Fruit fly (Drosophila melanogaster) whole organism, embryonic: Measurements from ENCODE around the gene CG33288.
A peak's percentile ranks its signal among the peaks of the same experiment; 100 is the strongest.

Experiments used
- Antp ChIP-seq: fragments of 200-800 bp; sonication (Bioruptor generic); optimal IDR thresholded peaks from 3 replicates; lab custom pipeline; 2016; ENCODE audit warnings: missing biosample characterization, missing genetic modification characterization
- Asciz ChIP-seq: fragments of 200-800 bp; sonication (Bioruptor generic); optimal IDR thresholded peaks from 2 replicates; lab custom pipeline; 2017; ENCODE audit warnings: missing biosample characterization, mild to moderate bottlenecking, missing genetic modification characterization, missing genetic modification reagents
- CG10462 ChIP-seq: fragments of 200-800 bp; sonication (Bioruptor generic); optimal IDR thresholded peaks from 2 replicates; lab custom pipeline; 2016; ENCODE audit warnings: missing biosample characterization, missing genetic modification characterization
- CG11398 ChIP-seq: fragments of 200-800 bp; sonication (Bioruptor generic); optimal IDR thresholded peaks from 2 replicates; lab custom pipeline; 2016; ENCODE audit warnings: missing biosample characterization, missing genetic modification characterization
- CG12942 ChIP-seq: fragments of 200-800 bp; sonication (Bioruptor generic); optimal IDR thresholded peaks from 3 replicates; lab custom pipeline; 2016; ENCODE audit warnings: missing biosample characterization, missing genetic modification characterization
- CG13624 ChIP-seq: fragments of 200-800 bp; sonication (Bioruptor generic); optimal IDR thresholded peaks from 2 replicates; lab custom pipeline; 2016; ENCODE audit warnings: missing biosample characterization, missing genetic modification characterization
- CG14860 ChIP-seq: fragments of 200-800 bp; sonication (Bioruptor generic); IDR thresholded peaks from 3 replicates; pipeline ENCODE4 v1.3.6; 2022; ENCODE audit warnings: missing biosample characterization, missing genetic modification characterization; ENCODE audit not compliant: partially characterized antibody
- CG16813 ChIP-seq: fragments of 200-800 bp; sonication (Bioruptor generic); IDR thresholded peaks from 3 replicates; pipeline ENCODE4 v1.3.6; 2022; ENCODE audit warnings: missing biosample characterization, missing genetic modification characterization; ENCODE audit not compliant: partially characterized antibody
- CG17328 ChIP-seq: fragments of 200-800 bp; sonication (Bioruptor generic); IDR thresholded peaks from 2 replicates; pipeline ENCODE4 v1.3.6; 2022; ENCODE audit warnings: missing biosample characterization, missing genetic modification characterization
- CG17385 ChIP-seq: fragments of 200-800 bp; sonication (Bioruptor generic); optimal IDR thresholded peaks from 3 replicates; lab custom pipeline; 2018; ENCODE audit warnings: missing biosample characterization, mild to moderate bottlenecking, missing genetic modification characterization
- CG31224 ChIP-seq: fragments of 200-800 bp; sonication (Bioruptor generic); IDR thresholded peaks from 2 replicates; pipeline ENCODE4 v1.3.6; 2022; ENCODE audit warnings: missing biosample characterization, missing genetic modification characterization
- CG33213 ChIP-seq: fragments of 200-800 bp; sonication (Bioruptor generic); optimal IDR thresholded peaks from 3 replicates; lab custom pipeline; 2016; ENCODE audit warnings: missing biosample characterization, missing genetic modification characterization
- CG3838 ChIP-seq: fragments of 200-800 bp; sonication (Bioruptor generic); optimal IDR thresholded peaks from 3 replicates; lab custom pipeline; 2016; ENCODE audit warnings: missing biosample characterization, missing genetic modification characterization
- CG42726 ChIP-seq: fragments of 200-800 bp; sonication (Bioruptor generic); IDR thresholded peaks from 2 replicates; pipeline ENCODE4 v1.3.6; 2022; ENCODE audit warnings: missing biosample characterization, missing genetic modification characterization; ENCODE audit not compliant: partially characterized antibody
- CG4282 ChIP-seq: fragments of 200-800 bp; sonication (Bioruptor generic); optimal IDR thresholded peaks from 2 replicates; lab custom pipeline; 2016; ENCODE audit warnings: missing biosample characterization, missing genetic modification characterization
- CG4328 ChIP-seq: fragments of 200-800 bp; sonication (Bioruptor generic); optimal IDR thresholded peaks from 3 replicates; lab custom pipeline; 2017; ENCODE audit warnings: missing biosample characterization, missing genetic modification reagents, missing genetic modification characterization
- CG4360 ChIP-seq: fragments of 200-800 bp; sonication (Bioruptor generic); IDR thresholded peaks from 2 replicates; pipeline ENCODE4 v1.3.6; 2022; ENCODE audit warnings: missing biosample characterization, missing genetic modification characterization
- CG4424 ChIP-seq: fragments of 200-800 bp; sonication (Bioruptor generic); optimal IDR thresholded peaks from 3 replicates; lab custom pipeline; 2016; ENCODE audit warnings: missing biosample characterization, missing genetic modification characterization
- CG5180 ChIP-seq: fragments of 200-800 bp; sonication (Bioruptor generic); optimal IDR thresholded peaks from 3 replicates; lab custom pipeline; 2017; ENCODE audit warnings: missing biosample characterization, missing genetic modification characterization, mild to moderate bottlenecking, moderate library complexity, missing genetic modification reagents
- CG5953 ChIP-seq: fragments of 200-800 bp; sonication (Bioruptor generic); IDR thresholded peaks from 2 replicates; pipeline ENCODE4 v1.3.6; 2022; ENCODE audit warnings: missing biosample characterization, missing genetic modification characterization
- CG7271 ChIP-seq: fragments of 200-800 bp; sonication (Bioruptor generic); optimal IDR thresholded peaks from 2 replicates; lab custom pipeline; 2018; ENCODE audit warnings: missing biosample characterization, mild to moderate bottlenecking, missing genetic modification characterization, moderate library complexity
- CG7357 ChIP-seq: fragments of 200-800 bp; sonication (Bioruptor generic); IDR thresholded peaks from 3 replicates; pipeline ENCODE4 v1.3.6; 2022; ENCODE audit warnings: missing biosample characterization, missing genetic modification characterization
- CG7963 ChIP-seq: fragments of 200-800 bp; sonication (Bioruptor generic); IDR thresholded peaks from 3 replicates; pipeline ENCODE4 v1.3.6; 2022; ENCODE audit warnings: missing biosample characterization, missing genetic modification characterization; ENCODE audit not compliant: partially characterized antibody
- CG9437 ChIP-seq: fragments of 200-800 bp; sonication (Bioruptor generic); optimal IDR thresholded peaks from 2 replicates; lab custom pipeline; 2018; ENCODE audit warnings: missing biosample characterization, mild to moderate bottlenecking, missing genetic modification characterization
- CkIIα-i1 ChIP-seq: fragments of 200-800 bp; sonication (Bioruptor generic); IDR thresholded peaks from 2 replicates; pipeline ENCODE4 v1.3.6; 2022; ENCODE audit warnings: missing biosample characterization, missing genetic modification characterization
- Drgx ChIP-seq: fragments of 200-800 bp; sonication (Bioruptor generic); IDR thresholded peaks from 2 replicates; pipeline ENCODE4 v1.3.6; 2022; ENCODE audit warnings: missing biosample characterization, missing genetic modification characterization
- E2f2 ChIP-seq: fragments of 200-800 bp; sonication (Bioruptor generic); IDR thresholded peaks from 2 replicates; pipeline ENCODE4 v1.3.6; 2022; ENCODE audit warnings: missing biosample characterization, missing genetic modification characterization
- Ets97D ChIP-seq: fragments of 200-800 bp; sonication (Bioruptor generic); optimal IDR thresholded peaks from 3 replicates; lab custom pipeline; 2016; ENCODE audit warnings: missing biosample characterization, missing genetic modification characterization
- Hand ChIP-seq: fragments of 200-800 bp; sonication (Bioruptor generic); optimal IDR thresholded peaks from 2 replicates; lab custom pipeline; 2017; ENCODE audit warnings: mild to moderate bottlenecking, missing biosample characterization, missing genetic modification reagents, missing genetic modification characterization
- Mrtf ChIP-seq: fragments of 200-800 bp; sonication (Bioruptor generic); IDR thresholded peaks from 3 replicates; pipeline ENCODE4 v1.3.6; 2022; ENCODE audit warnings: missing biosample characterization, missing genetic modification characterization
- NfI ChIP-seq: fragments of 200-800 bp; sonication (Bioruptor generic); optimal IDR thresholded peaks from 3 replicates; lab custom pipeline; 2018; ENCODE audit warnings: missing biosample characterization, mild to moderate bottlenecking, missing genetic modification characterization, moderate library complexity
- Oli ChIP-seq: fragments of 200-800 bp; sonication (Bioruptor generic); optimal IDR thresholded peaks from 2 replicates; lab custom pipeline; 2018; ENCODE audit warnings: missing biosample characterization, mild to moderate bottlenecking, missing genetic modification characterization, moderate library complexity
- Sin3A ChIP-seq: fragments of >200 bp; optimal IDR thresholded peaks from 2 replicates; lab custom pipeline; 2018
- Sry-δ ChIP-seq: fragments of 200-800 bp; sonication (Bioruptor generic); optimal IDR thresholded peaks from 2 replicates; lab custom pipeline; 2016; ENCODE audit warnings: missing biosample characterization, missing genetic modification characterization
- ap ChIP-seq: fragments of 200-800 bp; sonication (Bioruptor generic); IDR thresholded peaks from 2 replicates; pipeline ENCODE4 v1.3.6; 2022; ENCODE audit warnings: missing biosample characterization, missing genetic modification characterization
- ara ChIP-seq: fragments of 200-800 bp; sonication (Bioruptor generic); IDR thresholded peaks from 2 replicates; pipeline ENCODE4 v1.3.6; 2022; ENCODE audit warnings: missing biosample characterization, missing genetic modification characterization
- ase ChIP-seq: fragments of 200-800 bp; sonication (Bioruptor generic); IDR thresholded peaks from 3 replicates; pipeline ENCODE4 v1.3.6; 2022; ENCODE audit warnings: missing biosample characterization, missing genetic modification characterization
- ci ChIP-seq: fragments of 200-800 bp; sonication (Bioruptor generic); IDR thresholded peaks from 3 replicates; pipeline ENCODE4 v1.3.6; 2022; ENCODE audit warnings: missing biosample characterization, missing genetic modification characterization
- dan ChIP-seq: fragments of 200-800 bp; sonication (Bioruptor generic); IDR thresholded peaks from 2 replicates; pipeline ENCODE4 v1.3.6; 2022; ENCODE audit warnings: missing biosample characterization, missing genetic modification characterization
- dimm ChIP-seq: fragments of 200-800 bp; sonication (Bioruptor generic); IDR thresholded peaks from 2 replicates; pipeline ENCODE4 v1.3.6; 2022; ENCODE audit warnings: missing biosample characterization, missing genetic modification characterization
- dysf ChIP-seq: fragments of 200-800 bp; sonication (Bioruptor generic); IDR thresholded peaks from 3 replicates; pipeline ENCODE4 v1.3.6; 2022; ENCODE audit warnings: missing biosample characterization, missing genetic modification characterization
- fu2 ChIP-seq: fragments of 200-800 bp; sonication (Bioruptor generic); optimal IDR thresholded peaks from 2 replicates; lab custom pipeline; 2016; ENCODE audit warnings: missing biosample characterization, missing genetic modification characterization
- gsb-n ChIP-seq: fragments of 200-800 bp; sonication (Bioruptor generic); optimal IDR thresholded peaks from 3 replicates; lab custom pipeline; 2018; ENCODE audit warnings: missing biosample characterization, mild to moderate bottlenecking, missing genetic modification characterization
- gt ChIP-seq: fragments of 200-800 bp; sonication (Bioruptor generic); IDR thresholded peaks from 2 replicates; pipeline ENCODE4 v1.3.6; 2022; ENCODE audit warnings: missing biosample characterization, missing genetic modification characterization
- kay ChIP-seq: fragments of 200-800 bp; sonication (Bioruptor generic); optimal IDR thresholded peaks from 2 replicates; lab custom pipeline; 2016; ENCODE audit warnings: missing biosample characterization, missing genetic modification characterization
- nau ChIP-seq: fragments of 200-800 bp; sonication (Bioruptor generic); optimal IDR thresholded peaks from 3 replicates; lab custom pipeline; 2017; ENCODE audit warnings: missing biosample characterization, mild to moderate bottlenecking, missing genetic modification characterization, missing genetic modification reagents
- ro ChIP-seq: fragments of 200-800 bp; sonication (Bioruptor generic); IDR thresholded peaks from 2 replicates; pipeline ENCODE4 v1.3.6; 2022; ENCODE audit warnings: missing biosample characterization, missing genetic modification characterization
- sc ChIP-seq, 3 experiments: fragments of >200 bp in 2 of 3; fragments of 200-800 bp in 1 of 3; sonication (Bioruptor generic) in 1 of 3; optimal IDR thresholded peaks; 2 replicates in 2 of 3; 3 replicates in 1 of 3; lab custom pipeline; 2017; ENCODE audit warnings: mild to moderate bottlenecking in 1 of 3, missing biosample characterization in 1 of 3, missing genetic modification characterization in 1 of 3, missing genetic modification reagents in 1 of 3
- shn ChIP-seq: fragments of 200-800 bp; sonication (Bioruptor generic); optimal IDR thresholded peaks from 3 replicates; lab custom pipeline; 2016; ENCODE audit warnings: missing biosample characterization, missing genetic modification characterization
- sna ChIP-seq: fragments of 200-800 bp; sonication (Bioruptor generic); IDR thresholded peaks from 2 replicates; pipeline ENCODE4 v1.3.6; 2022; ENCODE audit warnings: missing biosample characterization, missing genetic modification characterization; ENCODE audit not compliant: partially characterized antibody
- stc ChIP-seq: fragments of 200-800 bp; sonication (Bioruptor generic); IDR thresholded peaks from 2 replicates; pipeline ENCODE4 v1.3.6; 2022; ENCODE audit warnings: missing biosample characterization, missing genetic modification characterization

Gene CG33288

DNA sequence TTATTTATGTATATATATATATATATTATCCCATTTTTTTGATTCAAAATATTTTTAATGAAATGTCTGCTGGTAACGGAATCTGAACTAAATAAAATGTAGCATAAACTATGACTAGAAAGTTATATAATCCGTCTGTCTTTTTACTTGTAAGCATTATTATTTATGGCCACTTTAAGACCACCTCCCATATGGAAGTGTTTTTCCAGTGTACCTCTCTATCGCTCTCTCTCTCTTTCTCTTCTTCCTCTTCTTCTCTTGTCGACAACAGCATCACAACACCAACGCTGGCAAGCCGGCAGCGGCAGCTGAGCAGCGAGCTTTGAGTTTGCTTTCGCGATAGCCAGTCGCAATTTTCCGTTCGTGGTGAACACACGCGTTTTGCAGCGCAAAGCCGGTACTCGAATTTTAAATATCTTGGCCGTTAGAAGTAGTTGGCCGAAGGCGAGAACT is 45.4 kb upstream of the CG33288 start, which contains the start of gene rgn (continued):
- peak; percentile 75 for TF ChIP-seq CG9437
- peak; percentile 80 for TF ChIP-seq Hand (GFP tag; lab: Kevin White, UChicago)
- no peak for TF ChIP-seq gt (GFP tag; lab: Robert Waterston, UW)
- TF ChIP-seq E2f2 (GFP tag; lab: Robert Waterston, UW), result peak; percentile 53
- peak; percentile 76 for TF ChIP-seq ci
- TF ChIP-seq CG4282, result no peak
- peak; percentile 49 for TF ChIP-seq kay (GFP tag; lab: Kevin White, UChicago)
- TF ChIP-seq CG5180 (GFP tag; lab: Kevin White, UChicago), result peak; percentile 50
- no peak for TF ChIP-seq dan (GFP tag; lab: Robert Waterston, UW)
- TF ChIP-seq Sry-δ (GFP tag; lab: Kevin White, UChicago), result peak; percentile 9
- TF ChIP-seq stc (GFP tag; lab: Robert Waterston, UW), result peak; percentile 71
- TF ChIP-seq CG7357, result peak; percentile 52; the same call in 1 of the 3 replicates
- no peak for TF ChIP-seq ara (GFP tag; lab: Robert Waterston, UW)
- TF ChIP-seq Antp (GFP tag; lab: Kevin White, UChicago), result peak; percentile 54
- peak; percentile 11 for TF ChIP-seq CG33213 (GFP tag; lab: Kevin White, UChicago)
- TF ChIP-seq CG42726 (GFP tag; lab: Robert Waterston, UW), result peak; percentile 37; the same call in 1 of the 2 replicates
- TF ChIP-seq shn (GFP tag; lab: Kevin White, UChicago), result peak; percentile 48
- no peak; the same call in 1 of the 2 replicates for TF ChIP-seq CG17328 (GFP tag; lab: Robert Waterston, UW)
- TF ChIP-seq CkIIα-i1 (GFP tag; lab: Robert Waterston, UW), result no peak
- peak; percentile 65 for TF ChIP-seq CG12942 (GFP tag; lab: Kevin White, UChicago)
- no peak for TF ChIP-seq CG4360
- no peak for TF ChIP-seq gsb-n (tag; lab: Kevin White, UChicago)
- TF ChIP-seq CG4424 (GFP tag; lab: Kevin White, UChicago), result peak; percentile 71
- peak; percentile 73; the same call in 2 of the 3 replicates for TF ChIP-seq Mrtf
- no peak for TF ChIP-seq sna
- no peak for TF ChIP-seq Ets97D (GFP tag; lab: Kevin White, UChicago)
- TF ChIP-seq CG7963, result no peak
- TF ChIP-seq sc (optimal IDR thresholded peaks at IDR 0.05; lab: Kevin White, UChicago), result no peak
- no peak for TF ChIP-seq sc (GFP tag; optimal IDR thresholded peaks at IDR 0.05; lab: Kevin White, UChicago)
- peak; percentile 44; the same call in 1 of the 2 replicates for TF ChIP-seq dimm
- TF ChIP-seq Oli (tag; lab: Kevin White, UChicago), result peak; percentile 77
- TF ChIP-seq Sin3A (lab: Kevin White, UChicago), result no peak
- TF ChIP-seq fu2, result peak; percentile 52
- TF ChIP-seq CG3838 (GFP tag; lab: Kevin White, UChicago), result peak; percentile 0
- peak; percentile 52 for TF ChIP-seq Asciz (GFP tag; lab: Kevin White, UChicago)
- TF ChIP-seq Drgx (GFP tag; lab: Robert Waterston, UW), result peak; percentile 86
- TF ChIP-seq CG11398 (GFP tag; lab: Kevin White, UChicago), result no peak
- TF ChIP-seq CG5953 (GFP tag; lab: Robert Waterston, UW), result peak; percentile 51; the same call in 1 of the 2 replicates
- TF ChIP-seq dysf, result peak; percentile 88
- TF ChIP-seq CG31224 (GFP tag; lab: Robert Waterston, UW), result peak; percentile 76
- peak; percentile 14 for TF ChIP-seq CG4328 (GFP tag; lab: Kevin White, UChicago)
- TF ChIP-seq nau, result peak; percentile 29
- TF ChIP-seq CG7271, result no peak
- 0 out of 3 replicates have a peak, but pooled peaks have one; percentile 12 for TF ChIP-seq CG14860
- peak; percentile 41 for TF ChIP-seq CG10462 (GFP tag; lab: Kevin White, UChicago)
- TF ChIP-seq ro, result peak; percentile 26; the same call in 1 of the 2 replicates
- TF ChIP-seq ap (GFP tag; lab: Robert Waterston, UW), result 0 out of 2 replicates have a peak, but pooled peaks have one; percentile 30
- TF ChIP-seq ase (GFP tag; lab: Robert Waterston, UW), result peak; percentile 60; the same call in 2 of the 3 replicates
- TF ChIP-seq CG16813 (GFP tag; lab: Robert Waterston, UW), result no peak
- peak; percentile 87 for TF ChIP-seq CG17385
- TF ChIP-seq CG13624, result peak; percentile 75
- peak; percentile 79 for TF ChIP-seq NfI
